Worm (Caenorhabditis elegans) whole organism, L4 larva: ENCODE data around the gene T04B8.5.

Experiments
- D1046.2 ChIP-seq: fragments of 200-800 bp; sonication (Bioruptor generic); IDR thresholded peaks from 2 replicates; pipeline ENCODE4 v1.3.6; 2022; ENCODE audit warnings: missing genetic modification characterization, missing compliant biosample characterization
- F10B5.3 ChIP-seq: sonication (generic microtip); optimal IDR thresholded peaks from 2 replicates; lab custom pipeline; 2016; ENCODE audit warnings: mild to moderate bottlenecking, missing genetic modification characterization, missing compliant biosample characterization
- F26F4.8 ChIP-seq: fragments of 200-800 bp; sonication (Bioruptor generic); conservative IDR thresholded peaks from 2 replicates; pipeline ENCODE4 v1.3.6; 2022; ENCODE audit warnings: missing genetic modification characterization, missing compliant biosample characterization
- T20F7.1 ChIP-seq: fragments of 200-800 bp; sonication (Bioruptor generic); optimal IDR thresholded peaks from 2 replicates; lab custom pipeline; 2018; ENCODE audit warnings: mild to moderate bottlenecking, missing genetic modification characterization, missing compliant biosample characterization
- Y48G9A.11 ChIP-seq: fragments of 200-800 bp; sonication (Bioruptor generic); IDR thresholded peaks from 2 replicates; pipeline ENCODE4 v1.3.6; 2022; ENCODE audit warnings: missing genetic modification reagents, missing genetic modification characterization, missing compliant biosample characterization
- Y5F2A.4 ChIP-seq: fragments of 200-800 bp; sonication (Bioruptor generic); optimal IDR thresholded peaks from 2 replicates; lab custom pipeline; 2018; ENCODE audit warnings: mild to moderate bottlenecking, missing genetic modification characterization, missing compliant biosample characterization
- Y75B8A.6 ChIP-seq: fragments of 200-800 bp; sonication (Bioruptor generic); IDR thresholded peaks from 2 replicates; pipeline ENCODE4 v1.3.6; 2022; ENCODE audit warnings: missing genetic modification reagents, missing genetic modification characterization, missing compliant biosample characterization
- aha-1 ChIP-seq: fragments of 150-350 bp; peaks from one replicate; lab custom pipeline; 2014; ENCODE audit warnings: missing biosample characterization, missing genetic modification characterization
- ceh-20 ChIP-seq: fragments of 200-800 bp; sonication (Bioruptor generic); IDR thresholded peaks from 2 replicates; pipeline ENCODE4 v1.3.6; 2022; ENCODE audit warnings: missing genetic modification reagents, missing genetic modification characterization, missing compliant biosample characterization
- ceh-32 ChIP-seq: sonication (generic microtip); optimal IDR thresholded peaks from 2 replicates; lab custom pipeline; 2016; ENCODE audit warnings: mild to moderate bottlenecking, missing genetic modification characterization, missing compliant biosample characterization; ENCODE audit not compliant: poor library complexity
- ces-1 ChIP-seq: fragments of 150-350 bp; sonication (generic microtip); optimal IDR thresholded peaks from 4 replicates; lab custom pipeline; 2014; ENCODE audit warnings: missing biosample characterization, missing genetic modification reagents, missing genetic modification characterization
- cey-2 ChIP-seq: sonication (generic microtip); optimal IDR thresholded peaks from 3 replicates; lab custom pipeline; 2017; ENCODE audit warnings: missing genetic modification characterization, mild to moderate bottlenecking, missing compliant biosample characterization, antibody characterized with exemption, borderline replicate concordance; ENCODE audit not compliant: insufficient read depth
- daf-12 ChIP-seq: fragments of 150-350 bp; optimal IDR thresholded peaks from 2 replicates; lab custom pipeline; 2014; ENCODE audit warnings: missing biosample characterization, missing genetic modification reagents, missing genetic modification characterization
- daf-16 ChIP-seq, 3 experiments: sonication (generic microtip); optimal IDR thresholded peaks; 2 replicates each; lab custom pipeline; 2016 to 2017; ENCODE audit warnings: missing genetic modification characterization in 3 of 3, missing genetic modification reagents in 3 of 3, mild to moderate bottlenecking in 2 of 3, missing compliant biosample characterization in 2 of 3, missing biosample characterization in 1 of 3, moderate library complexity in 1 of 3
- dmd-9 ChIP-seq: fragments of 200-800 bp; sonication (Bioruptor generic); IDR thresholded peaks from 2 replicates; pipeline ENCODE4 v1.3.6; 2022; ENCODE audit warnings: missing genetic modification reagents, missing genetic modification characterization, missing compliant biosample characterization
- duxl-1 ChIP-seq: sonication (generic microtip); optimal IDR thresholded peaks from 2 replicates; lab custom pipeline; 2016; ENCODE audit warnings: mild to moderate bottlenecking, missing genetic modification characterization, moderate library complexity, missing compliant biosample characterization; ENCODE audit not compliant: poor library complexity
- egl-43 ChIP-seq: fragments of 200-800 bp; sonication (Bioruptor generic); IDR thresholded peaks from 2 replicates; pipeline ENCODE4 v1.3.6; 2022; ENCODE audit warnings: missing genetic modification reagents, missing genetic modification characterization, missing compliant biosample characterization
- fkh-10 ChIP-seq: fragments of 150-350 bp; optimal IDR thresholded peaks from 2 replicates; lab custom pipeline; 2014; ENCODE audit warnings: missing biosample characterization, missing genetic modification reagents, missing genetic modification characterization
- gei-8 ChIP-seq: fragments of 200-800 bp; sonication (Bioruptor generic); optimal IDR thresholded peaks from 2 replicates; lab custom pipeline; 2018; ENCODE audit warnings: mild to moderate bottlenecking, missing genetic modification characterization, missing compliant biosample characterization
- hmg-1.1 ChIP-seq: fragments of 200-800 bp; sonication (Bioruptor generic); IDR thresholded peaks from 2 replicates; pipeline ENCODE4 v1.3.6; 2022; ENCODE audit warnings: missing genetic modification reagents, missing genetic modification characterization, missing compliant biosample characterization
- lin-1 ChIP-seq: fragments of 200-800 bp; sonication (Bioruptor generic); IDR thresholded peaks from 2 replicates; pipeline ENCODE4 v1.3.6; 2022; ENCODE audit warnings: missing genetic modification reagents, missing genetic modification characterization, missing compliant biosample characterization
- lin-13 ChIP-seq: fragments of 150-350 bp; optimal IDR thresholded peaks from 2 replicates; lab custom pipeline; 2014; ENCODE audit warnings: missing biosample characterization, missing genetic modification reagents, missing genetic modification characterization
- lin-38 ChIP-seq: fragments of 200-800 bp; sonication (Bioruptor generic); IDR thresholded peaks from 2 replicates; pipeline ENCODE4 v1.3.6; 2022; ENCODE audit warnings: missing genetic modification reagents, missing genetic modification characterization, missing compliant biosample characterization
- lin-39 ChIP-seq: fragments of 150-350 bp; optimal IDR thresholded peaks from 2 replicates; lab custom pipeline; 2014; ENCODE audit warnings: missing biosample characterization, missing genetic modification reagents, missing genetic modification characterization
- madf-9 ChIP-seq: fragments of 200-800 bp; sonication (Bioruptor generic); conservative IDR thresholded peaks from 2 replicates; pipeline ENCODE4 v1.3.6; 2022; ENCODE audit warnings: missing genetic modification reagents, missing genetic modification characterization, missing compliant biosample characterization
- mdl-1 ChIP-seq, 2 experiments: fragments of 150-350 bp in 1 of 2; sonication (generic microtip) in 1 of 2; optimal IDR thresholded peaks; 2 replicates each; lab custom pipeline; 2014 to 2017; ENCODE audit warnings: missing biosample characterization in 2 of 2, missing genetic modification characterization in 2 of 2
- mdt-29 ChIP-seq: fragments of 200-800 bp; sonication (Bioruptor generic); IDR thresholded peaks from 2 replicates; pipeline ENCODE4 v1.3.6; 2022; ENCODE audit warnings: missing genetic modification reagents, missing genetic modification characterization, missing compliant biosample characterization
- nhr-102 ChIP-seq: sonication (generic microtip); optimal IDR thresholded peaks from 2 replicates; lab custom pipeline; 2016; ENCODE audit warnings: mild to moderate bottlenecking, missing genetic modification characterization, moderate library complexity, missing compliant biosample characterization
- nhr-237 ChIP-seq: sonication (generic microtip); optimal IDR thresholded peaks from 2 replicates; lab custom pipeline; 2017; ENCODE audit warnings: missing biosample characterization, missing genetic modification characterization
- nhr-48 ChIP-seq: sonication (generic microtip); optimal IDR thresholded peaks from 2 replicates; lab custom pipeline; 2016; ENCODE audit warnings: mild to moderate bottlenecking, missing genetic modification characterization, missing compliant biosample characterization
- pha-4 ChIP-seq, 2 experiments: fragments of 150-350 bp in 1 of 2; fragments of 200-800 bp in 1 of 2; sonication (Bioruptor generic) in 1 of 2; IDR thresholded peaks in 1 of 2; optimal IDR thresholded peaks in 1 of 2; 2 replicates each; pipeline versions ENCODE4 v1.3.6 to Lab custom; 2014 to 2022; ENCODE audit warnings: missing genetic modification characterization in 2 of 2, missing genetic modification reagents in 2 of 2, missing biosample characterization in 1 of 2, missing compliant biosample characterization in 1 of 2
- sdz-12 ChIP-seq: fragments of 200-800 bp; sonication (Bioruptor generic); optimal IDR thresholded peaks from 2 replicates; lab custom pipeline; 2018; ENCODE audit warnings: mild to moderate bottlenecking, missing genetic modification characterization, missing compliant biosample characterization
- zip-2 ChIP-seq: fragments of 150-350 bp; optimal IDR thresholded peaks from 2 replicates; lab custom pipeline; 2014; ENCODE audit warnings: missing biosample characterization, missing genetic modification characterization

Gene T04B8.5

ce11 chrII:601305-601704 is 23.0 kb downstream of the T04B8.5 start (continued):
- TF ChIP-seq mdl-1 (tag; optimal IDR thresholded peaks at IDR 0.05; lab: Kevin White, UChicago) (peak in 1 of 2 experiments; percentile 79), gei-8 (no peak)

- TF ChIP-seq nhr-237: no peak
- TF ChIP-seq daf-16 (GFP tag; optimal IDR thresholded peaks at IDR 0.05; lab: Kevin White, UChicago): no peak
- TF ChIP-seq daf-16 (tag; optimal IDR thresholded peaks at IDR 0.05; lab: Kevin White, UChicago): no peak
- 0 out of 2 replicates have a peak, but pooled peaks have one; percentile 38 for TF ChIP-seq D1046.2
- TF ChIP-seq nhr-102: no peak
- TF ChIP-seq T20F7.1: no peak
- no peak for TF ChIP-seq pha-4 (GFP tag; IDR thresholded peaks at IDR 0.05; lab: Robert Waterston, UW)
- TF ChIP-seq pha-4 (tag; optimal IDR thresholded peaks at IDR 0.05; lab: Kevin White, UChicago): no peak
- TF ChIP-seq daf-12 (tag; lab: Kevin White, UChicago): no peak
- TF ChIP-seq aha-1 (tag; lab: Kevin White, UChicago): peak; percentile 96
- no peak for TF ChIP-seq Y75B8A.6
- no peak for TF ChIP-seq sdz-12
Measured at ce11 chrII:596702-597101, 27.6 kb downstream of the T04B8.5 start.

ce11 chrII:593221-593620 is 31.1 kb downstream of the T04B8.5 start, which contains the start of gene W08F4.1:
Gene W08F4.1 (plus strand): TSS chrII:593521.
- TF ChIP-seq lin-38 (GFP tag; lab: Robert Waterston, UW): peak; percentile 35; the same call in 1 of the 2 replicates

ce11 chrII:591110-591509 is 33.2 kb downstream of the T04B8.5 start, which contains the start of gene W08F4.10:
Gene W08F4.10 (minus strand): TSS chrII:591210.
- no peak for TF ChIP-seq lin-13 (GFP tag; lab: Kevin White, UChicago)
- TF ChIP-seq Y5F2A.4 (GFP tag; lab: Kevin White, UChicago): no peak
- no peak for TF ChIP-seq Y75B8A.6
- no peak for TF ChIP-seq D1046.2
- no peak for TF ChIP-seq F10B5.3
- no peak for TF ChIP-seq nhr-48 (tag; lab: Kevin White, UChicago)
- no peak for TF ChIP-seq hmg-1.1
- no peak for TF ChIP-seq zip-2 (tag; lab: Kevin White, UChicago)
- no peak for TF ChIP-seq F26F4.8 (GFP tag; lab: Robert Waterston, UW)
- TF ChIP-seq Y48G9A.11 (GFP tag; lab: Robert Waterston, UW): no peak
- TF ChIP-seq lin-1 (GFP tag; lab: Robert Waterston, UW): no peak
- no peak for TF ChIP-seq duxl-1 (tag; lab: Kevin White, UChicago)
- no peak for TF ChIP-seq nhr-102

- TF ChIP-seq lin-39 (tag; lab: Kevin White, UChicago) (no peak), mdt-29 (no peak), dmd-9 (GFP tag; lab: Robert Waterston, UW) (no peak), sdz-12 (no peak), duxl-1 (tag; lab: Kevin White, UChicago) (no peak), madf-9 (GFP tag; lab: Robert Waterston, UW) (no peak), cey-2 (tag; lab: Kevin White, UChicago) (no peak), ceh-20 (GFP tag; lab: Robert Waterston, UW) (no peak), zip-2 (tag; lab: Kevin White, UChicago) (no peak), egl-43 (GFP tag; lab: Robert Waterston, UW) (no peak), nhr-48 (tag; lab: Kevin White, UChicago) (no peak), fkh-10 (no peak), ces-1 (GFP tag; lab: Kevin White, UChicago) (no peak), ceh-32 (tag; lab: Kevin White, UChicago) (no peak), F10B5.3 (no peak)
Measured at ce11 chrII:587533-587932, 36.8 kb downstream of the T04B8.5 start, which contains the start of gene fbxb-34. Gene fbxb-34 (plus strand): TSS chrII:587833.
